Worm (Caenorhabditis elegans) whole organism, young adult: ENCODE data around the gene C43H6.4.

Source experiments
- B0035.1 ChIP-seq: sonication (generic microtip); optimal IDR thresholded peaks from 2 replicates; lab custom pipeline; 2016; ENCODE audit warnings: missing genetic modification characterization, mild to moderate bottlenecking, missing compliant biosample characterization, missing genotype, missing genetic modification reagents
- F22D6.2 ChIP-seq: sonication (generic microtip); optimal IDR thresholded peaks from 2 replicates; lab custom pipeline; 2016; ENCODE audit warnings: mild to moderate bottlenecking, missing genetic modification characterization, missing compliant biosample characterization
- F23B12.7 ChIP-seq: sonication (generic microtip); optimal IDR thresholded peaks from 2 replicates; lab custom pipeline; 2017; ENCODE audit warnings: missing genetic modification characterization, mild to moderate bottlenecking, missing compliant biosample characterization, antibody characterized with exemption, moderate library complexity; ENCODE audit not compliant: insufficient read depth
- F49E8.2 ChIP-seq: sonication (generic microtip); optimal IDR thresholded peaks from 3 replicates; lab custom pipeline; 2017; ENCODE audit warnings: missing genetic modification characterization, mild to moderate bottlenecking, missing compliant biosample characterization, antibody characterized with exemption, moderate library complexity; ENCODE audit not compliant: insufficient read depth
- K11D2.4 ChIP-seq: fragments of 200-800 bp; sonication (Bioruptor generic); IDR thresholded peaks from 2 replicates; pipeline ENCODE4 v1.3.6; 2022; ENCODE audit warnings: missing genetic modification reagents, missing genetic modification characterization, missing compliant biosample characterization
- K12H6.12 ChIP-seq: fragments of 200-800 bp; sonication (Bioruptor generic); optimal IDR thresholded peaks from 2 replicates; lab custom pipeline; 2018; ENCODE audit warnings: mild to moderate bottlenecking, missing genetic modification characterization, missing compliant biosample characterization
- T26A5.8 ChIP-seq: sonication (generic microtip); optimal IDR thresholded peaks from 2 replicates; lab custom pipeline; 2016; ENCODE audit warnings: missing genetic modification characterization, missing compliant biosample characterization
- Y95B8A.8 ChIP-seq: fragments of 200-800 bp; sonication (Bioruptor generic); IDR thresholded peaks from 2 replicates; pipeline ENCODE4 v1.3.6; 2022; ENCODE audit warnings: missing genetic modification reagents, missing genetic modification characterization, missing compliant biosample characterization
- ZK185.1 ChIP-seq: sonication (generic microtip); optimal IDR thresholded peaks from 2 replicates; lab custom pipeline; 2016; ENCODE audit warnings: mild to moderate bottlenecking, missing genetic modification characterization, missing compliant biosample characterization; ENCODE audit not compliant: poor library complexity, severe bottlenecking
- akir-1 ChIP-seq: fragments of 200-800 bp; sonication (Bioruptor generic); optimal IDR thresholded peaks from 2 replicates; lab custom pipeline; 2018; ENCODE audit warnings: mild to moderate bottlenecking, missing genetic modification characterization, moderate library complexity, missing compliant biosample characterization
- aptf-2 ChIP-seq: fragments of 200-800 bp; sonication (Bioruptor generic); conservative IDR thresholded peaks from 2 replicates; pipeline ENCODE4 v1.3.6; 2022; ENCODE audit warnings: missing genetic modification reagents, missing genetic modification characterization, missing compliant biosample characterization
- atf-7 ChIP-seq: sonication (generic microtip); optimal IDR thresholded peaks from 2 replicates; lab custom pipeline; 2017; ENCODE audit warnings: mild to moderate bottlenecking, missing genetic modification characterization, missing compliant biosample characterization
- athp-1 ChIP-seq: sonication (generic microtip); optimal IDR thresholded peaks from 2 replicates; lab custom pipeline; 2017; ENCODE audit warnings: mild to moderate bottlenecking, missing genetic modification characterization, missing compliant biosample characterization
- bed-1 ChIP-seq: fragments of 200-800 bp; sonication (Bioruptor generic); IDR thresholded peaks from 2 replicates; pipeline ENCODE4 v1.3.6; 2022; ENCODE audit warnings: missing genetic modification reagents, missing genetic modification characterization, missing compliant biosample characterization
- bed-2 ChIP-seq: fragments of 200-800 bp; sonication (Bioruptor generic); IDR thresholded peaks from 2 replicates; pipeline ENCODE4 v1.3.6; 2022; ENCODE audit warnings: missing genetic modification reagents, missing genetic modification characterization, missing compliant biosample characterization
- ccch-3 ChIP-seq: fragments of 200-800 bp; sonication (Bioruptor generic); optimal IDR thresholded peaks from 2 replicates; lab custom pipeline; 2018; ENCODE audit warnings: mild to moderate bottlenecking, missing genetic modification characterization, missing compliant biosample characterization
- ceh-27 ChIP-seq: fragments of 200-800 bp; sonication (Bioruptor generic); optimal IDR thresholded peaks from 2 replicates; lab custom pipeline; 2018; ENCODE audit warnings: mild to moderate bottlenecking, missing genetic modification characterization, moderate library complexity, missing compliant biosample characterization
- ceh-40 ChIP-seq: fragments of 200-800 bp; sonication (Bioruptor generic); IDR thresholded peaks from 2 replicates; pipeline ENCODE4 v1.3.6; 2022; ENCODE audit warnings: missing genetic modification characterization, missing compliant biosample characterization
- chd-7 ChIP-seq: sonication (generic microtip); optimal IDR thresholded peaks from 2 replicates; lab custom pipeline; 2016; ENCODE audit warnings: mild to moderate bottlenecking, missing genetic modification characterization, moderate library complexity, missing compliant biosample characterization
- egrh-3 ChIP-seq: fragments of 200-800 bp; sonication (Bioruptor generic); IDR thresholded peaks from 2 replicates; pipeline ENCODE4 v1.3.6; 2022; ENCODE audit warnings: missing genetic modification reagents, missing genetic modification characterization, missing compliant biosample characterization
- ekl-4 ChIP-seq: fragments of 200-800 bp; sonication (Bioruptor generic); IDR thresholded peaks from 2 replicates; pipeline ENCODE4 v1.3.6; 2022; ENCODE audit warnings: missing genetic modification reagents, missing genetic modification characterization, missing compliant biosample characterization
- hmg-20 ChIP-seq: fragments of 200-800 bp; sonication (Bioruptor generic); IDR thresholded peaks from 2 replicates; pipeline ENCODE4 v1.3.6; 2022; ENCODE audit warnings: missing genetic modification reagents, missing genetic modification characterization, missing compliant biosample characterization
- lin-35 ChIP-seq, 3 experiments: fragments of 150-350 bp in 2 of 3; sonication (generic microtip) in 1 of 3; optimal IDR thresholded peaks; 2 replicates each; lab custom pipeline; 2014 to 2018; ENCODE audit warnings: missing biosample characterization in 3 of 3, missing genetic modification characterization in 3 of 3, missing genetic modification reagents in 3 of 3
- lin-40 ChIP-seq: sonication (generic microtip); optimal IDR thresholded peaks from 2 replicates; lab custom pipeline; 2016; ENCODE audit warnings: missing genetic modification characterization, mild to moderate bottlenecking, missing compliant biosample characterization, missing genotype, missing genetic modification reagents
- madf-3 ChIP-seq: fragments of 200-800 bp; sonication (Bioruptor generic); IDR thresholded peaks from 2 replicates; pipeline ENCODE4 v1.3.6; 2022; ENCODE audit warnings: missing genetic modification reagents, missing genetic modification characterization, missing compliant biosample characterization
- mel-28 ChIP-seq: sonication (generic microtip); optimal IDR thresholded peaks from 2 replicates; lab custom pipeline; 2016; ENCODE audit warnings: borderline replicate concordance, mild to moderate bottlenecking, missing genetic modification characterization, missing compliant biosample characterization
- mes-4 ChIP-seq: sonication (generic microtip); optimal IDR thresholded peaks from 2 replicates; lab custom pipeline; 2016; ENCODE audit warnings: missing genotype, missing genetic modification characterization, missing compliant biosample characterization
- mxl-1 ChIP-seq: sonication (generic microtip); optimal IDR thresholded peaks from 2 replicates; lab custom pipeline; 2016; ENCODE audit warnings: missing genetic modification characterization, missing compliant biosample characterization
- nfya-1 ChIP-seq: sonication (generic microtip); optimal IDR thresholded peaks from 2 replicates; lab custom pipeline; 2017; ENCODE audit warnings: antibody characterized with exemption, missing compliant biosample characterization, missing genetic modification characterization, borderline replicate concordance; ENCODE audit not compliant: insufficient read depth
- nfyb-1 ChIP-seq: fragments of 200-800 bp; sonication (Bioruptor generic); IDR thresholded peaks from 2 replicates; pipeline ENCODE4 v1.3.6; 2022; ENCODE audit warnings: missing genetic modification reagents, missing genetic modification characterization, missing compliant biosample characterization
- nhr-179 ChIP-seq: sonication (generic microtip); optimal IDR thresholded peaks from 2 replicates; lab custom pipeline; 2016; ENCODE audit warnings: mild to moderate bottlenecking, missing genetic modification characterization, missing compliant biosample characterization
- nhr-80 ChIP-seq: sonication (generic microtip); optimal IDR thresholded peaks from 2 replicates; lab custom pipeline; 2016; ENCODE audit warnings: missing genetic modification characterization, missing compliant biosample characterization
- pbrm-1 ChIP-seq: fragments of 200-800 bp; sonication (Bioruptor generic); IDR thresholded peaks from 2 replicates; pipeline ENCODE4 v1.3.6; 2022; ENCODE audit warnings: missing genetic modification reagents, missing genetic modification characterization, missing compliant biosample characterization
- sea-2 ChIP-seq: fragments of 200-800 bp; sonication (Bioruptor generic); IDR thresholded peaks from 2 replicates; pipeline ENCODE4 v1.3.6; 2022; ENCODE audit warnings: missing genetic modification characterization, missing compliant biosample characterization
- snpc-4 ChIP-seq, 5 experiments: fragments of 150-350 bp in 1 of 5; sonication (generic microtip) in 4 of 5; optimal IDR thresholded peaks; 2 replicates each; lab custom pipeline; 2014 to 2018; ENCODE audit warnings: missing genetic modification characterization in 5 of 5, missing biosample characterization in 3 of 5, antibody characterized with exemption in 2 of 5, mild to moderate bottlenecking in 2 of 5, missing compliant biosample characterization in 2 of 5, missing genotype in 2 of 5, moderate library complexity in 2 of 5, missing genetic modification reagents in 1 of 5
- sptf-2 ChIP-seq: fragments of 200-800 bp; sonication (Bioruptor generic); optimal IDR thresholded peaks from 2 replicates; lab custom pipeline; 2018; ENCODE audit warnings: mild to moderate bottlenecking, missing genetic modification characterization, missing compliant biosample characterization
- unc-62 ChIP-seq: fragments of 150-350 bp; optimal IDR thresholded peaks from 2 replicates; lab custom pipeline; 2014; ENCODE audit warnings: missing biosample characterization, missing genetic modification reagents, missing genetic modification characterization
- zfh-2 ChIP-seq: fragments of 200-800 bp; sonication (Bioruptor generic); conservative IDR thresholded peaks from 2 replicates; pipeline ENCODE4 v1.3.6; 2022; ENCODE audit warnings: missing genetic modification reagents, missing genetic modification characterization, missing compliant biosample characterization
- zim-3 ChIP-seq: sonication (generic microtip); optimal IDR thresholded peaks from 2 replicates; lab custom pipeline; 2017; ENCODE audit warnings: mild to moderate bottlenecking, missing genetic modification characterization, moderate library complexity, missing compliant biosample characterization
- ztf-26 ChIP-seq: sonication (generic microtip); optimal IDR thresholded peaks from 2 replicates; lab custom pipeline; 2017; ENCODE audit warnings: missing genetic modification characterization, missing compliant biosample characterization

Gene C43H6.4

ce11 chrX:2364703-2365299 lies 39.0 kb upstream of the C43H6.4 start (continued):
- peak; percentile 99 for TF ChIP-seq lin-40 (tag; lab: Kevin White, UChicago)
- TF ChIP-seq bed-2 (GFP tag; lab: Robert Waterston, UW): no peak
- no peak for TF ChIP-seq aptf-2
- peak; percentile 67 for TF ChIP-seq ceh-27 (GFP tag; lab: Kevin White, UChicago)
- TF ChIP-seq zim-3 (tag; lab: Kevin White, UChicago): no peak
- TF ChIP-seq chd-7 (tag; lab: Kevin White, UChicago): peak; percentile 9
- TF ChIP-seq nfya-1: no peak
- peak; percentile 82 for TF ChIP-seq pbrm-1 (GFP tag; lab: Robert Waterston, UW)
- TF ChIP-seq F22D6.2 (tag; lab: Kevin White, UChicago): peak; percentile 89
- TF ChIP-seq Y95B8A.8 (GFP tag; lab: Robert Waterston, UW): no peak
- no peak for TF ChIP-seq akir-1 (GFP tag; lab: Kevin White, UChicago)
- peak; percentile 62 for TF ChIP-seq atf-7 (tag; lab: Kevin White, UChicago)
- peak; percentile 81 for TF ChIP-seq B0035.1
- TF ChIP-seq ZK185.1 (tag; lab: Kevin White, UChicago): peak; percentile 94
- TF ChIP-seq lin-35 (GFP tag; optimal IDR thresholded peaks at IDR 0.05; lab: Kevin White, UChicago): peak in 2 of 3 experiments; percentile 50 to 91
- no peak for TF ChIP-seq athp-1 (tag; lab: Kevin White, UChicago)
- TF ChIP-seq sptf-2 (GFP tag; lab: Kevin White, UChicago): no peak
- peak; percentile 93 for TF ChIP-seq K11D2.4 (GFP tag; lab: Robert Waterston, UW)
- TF ChIP-seq nfyb-1: peak; percentile 88
- TF ChIP-seq nhr-80 (tag; lab: Kevin White, UChicago): peak; percentile 71
- peak; percentile 68 for TF ChIP-seq K12H6.12
- TF ChIP-seq ceh-40 (GFP tag; lab: Robert Waterston, UW): no peak
- TF ChIP-seq ekl-4: peak; percentile 16; the same call in 1 of the 2 replicates
- TF ChIP-seq ccch-3 (GFP tag; lab: Kevin White, UChicago): peak; percentile 60

- no peak for TF ChIP-seq F23B12.7 (tag; lab: Kevin White, UChicago)
- no peak for TF ChIP-seq ztf-26 (tag; lab: Kevin White, UChicago)
- TF ChIP-seq mxl-1: no peak
- no peak for TF ChIP-seq hmg-20
- TF ChIP-seq mel-28 (tag; lab: Kevin White, UChicago): no peak
- no peak for TF ChIP-seq madf-3
- no peak for TF ChIP-seq snpc-4 (GFP tag; optimal IDR thresholded peaks at IDR 0.05; lab: Kevin White, UChicago)
- no peak for TF ChIP-seq snpc-4 (tag; optimal IDR thresholded peaks at IDR 0.05; lab: Kevin White, UChicago)
- no peak for TF ChIP-seq T26A5.8 (tag; lab: Kevin White, UChicago)
- no peak for TF ChIP-seq sea-2 (GFP tag; lab: Robert Waterston, UW)
- TF ChIP-seq bed-1 (GFP tag; lab: Robert Waterston, UW): no peak
- no peak for TF ChIP-seq ccch-3 (GFP tag; lab: Kevin White, UChicago)
- TF ChIP-seq unc-62 (GFP tag; lab: Kevin White, UChicago): no peak
- TF ChIP-seq mes-4: no peak
- no peak for TF ChIP-seq F49E8.2 (tag; lab: Kevin White, UChicago)
- TF ChIP-seq egrh-3: no peak
- no peak for TF ChIP-seq lin-40 (tag; lab: Kevin White, UChicago)
- no peak for TF ChIP-seq nhr-179 (tag; lab: Kevin White, UChicago)
- TF ChIP-seq Y95B8A.8 (GFP tag; lab: Robert Waterston, UW): no peak
- TF ChIP-seq zfh-2: no peak
- TF ChIP-seq pbrm-1 (GFP tag; lab: Robert Waterston, UW): no peak
Measured at ce11 chrX:2365890-2366289, 37.9 kb upstream of the C43H6.4 start, which contains the start of gene T24D8.6. Gene T24D8.6 (minus strand): TSS chrX:2365990.
